Worm (Caenorhabditis elegans): Measurements from ENCODE around the gene K08D8.4.

The K08D8.4 gene

DNA sequence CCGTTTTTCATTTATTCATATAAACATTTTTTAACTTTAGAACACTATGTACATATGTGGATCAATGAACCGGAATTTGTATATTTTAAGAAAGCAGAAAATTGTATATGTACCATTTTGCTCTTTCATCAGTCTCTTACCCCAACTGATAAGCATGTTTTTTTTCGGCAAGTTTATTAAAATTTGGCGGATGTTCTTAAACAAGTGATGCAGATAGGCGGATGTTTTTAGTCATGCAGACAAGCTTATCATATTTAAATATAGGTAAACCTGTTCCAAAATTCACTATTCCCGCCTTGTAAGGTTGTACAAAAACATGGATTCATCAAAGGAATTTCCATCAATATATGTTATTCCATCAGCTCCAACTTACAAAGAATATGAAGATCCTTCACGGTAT lies 10.4 kb downstream of the K08D8.4 start, which contains the start of gene K08D8.9:
TSS of gene K08D8.9 (plus strand) at position 301 of the 400 bp plus-strand sequence.
- no peak for TF ChIP-seq unc-62 (GFP tag; optimal IDR thresholded peaks at IDR 0.05)
- no peak for TF ChIP-seq zip-8 (tag; optimal IDR thresholded peaks at IDR 0.05)

DNA sequence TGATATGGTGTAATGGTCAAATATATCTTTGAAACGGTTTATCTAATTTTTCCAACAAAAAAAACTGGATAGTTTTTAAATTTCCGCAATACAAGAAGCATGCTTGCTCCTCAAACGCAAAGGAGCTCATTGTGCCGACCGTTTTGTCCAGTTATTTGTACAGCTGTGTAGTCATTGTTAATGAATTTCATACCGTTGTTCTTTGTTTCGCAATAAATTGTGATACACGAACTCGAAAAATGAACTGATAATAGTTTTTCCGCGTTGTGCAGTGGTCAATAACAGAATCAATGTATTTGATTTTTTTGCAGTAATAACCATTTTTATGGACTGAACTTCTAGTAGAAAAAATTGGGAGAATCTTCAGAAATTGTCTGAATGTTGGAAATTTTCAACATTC lies 11.0 kb downstream of the K08D8.4 start:
- TF ChIP-seq M03D4.4 (tag; optimal IDR thresholded peaks at IDR 0.05) (no peak), unc-62 (GFP tag; optimal IDR thresholded peaks at IDR 0.05) (no peak), ceh-43 (GFP tag; optimal IDR thresholded peaks at IDR 0.05) (no peak), ceh-83 (GFP tag; optimal IDR thresholded peaks at IDR 0.05) (no peak)

DNA sequence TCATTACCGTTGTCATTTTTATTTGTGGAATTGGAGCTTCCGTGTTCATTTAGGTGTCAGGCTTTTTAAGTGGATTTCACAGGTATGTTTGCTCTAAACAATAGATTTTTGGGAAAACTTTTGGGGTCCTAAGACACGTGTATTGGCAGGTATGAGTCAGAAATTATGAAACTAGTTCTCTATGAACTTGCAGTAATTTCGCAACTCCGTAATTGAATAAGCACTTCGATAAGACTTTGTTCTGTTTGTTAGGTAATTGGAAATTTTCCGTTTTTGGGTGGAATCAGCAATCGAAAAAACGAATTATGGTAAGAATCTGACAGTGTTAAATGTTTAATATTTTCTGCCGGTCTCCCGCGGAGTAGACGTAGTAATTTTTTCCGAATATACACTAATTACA lies 12.7 kb downstream of the K08D8.4 start:
- TF ChIP-seq drap-1 (GFP tag; optimal IDR thresholded peaks at IDR 0.05) (no peak), elt-3 (tag; optimal IDR thresholded peaks at IDR 0.05) (no peak), mab-5 (tag; optimal IDR thresholded peaks at IDR 0.05) (no peak), lsy-2 (tag; optimal IDR thresholded peaks at IDR 0.05) (no peak), unc-39 (tag; optimal IDR thresholded peaks at IDR 0.05) (no peak), ztf-11 (tag; optimal IDR thresholded peaks at IDR 0.05) (no peak), snpc-4 (tag; optimal IDR thresholded peaks at IDR 0.05) (no peak)

DNA sequence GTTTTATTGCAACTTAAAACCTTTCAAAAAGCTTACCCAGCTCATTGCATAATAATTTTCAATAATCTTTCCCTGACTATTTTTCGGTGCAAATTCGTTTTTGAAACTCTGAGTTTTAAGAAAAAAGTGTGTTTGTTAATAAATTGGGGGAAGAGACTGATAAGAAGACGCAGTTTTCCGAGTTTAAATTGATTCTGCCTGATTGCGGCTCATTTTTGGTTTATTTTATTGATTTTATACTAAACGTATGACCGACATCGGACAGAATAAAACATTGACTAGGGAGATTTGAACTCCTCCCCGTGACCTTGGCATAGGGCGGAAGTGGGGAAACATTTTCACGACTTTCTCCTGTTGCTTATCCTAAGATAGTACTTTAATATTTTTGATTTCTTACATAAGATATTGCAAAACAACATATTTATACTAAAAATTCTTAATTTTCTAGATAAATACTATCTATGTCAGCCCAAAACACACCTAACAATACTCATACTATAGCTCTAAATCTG lies 13.4 kb downstream of the K08D8.4 start, which contains the start of gene K08D8.7:
TSS of gene K08D8.7 (plus strand) at position 462 of the 512 bp plus-strand sequence.
- TF ChIP-seq mab-5 (tag; optimal IDR thresholded peaks at IDR 0.05) = no peak
- no peak for TF ChIP-seq nhr-237 (tag; optimal IDR thresholded peaks at IDR 0.05)
- TF ChIP-seq lsy-2 (tag; optimal IDR thresholded peaks at IDR 0.05) = no peak
- TF ChIP-seq ztf-11 (tag; optimal IDR thresholded peaks at IDR 0.05) = no peak
- TF ChIP-seq mls-2 (tag; optimal IDR thresholded peaks at IDR 0.05) = no peak
- no peak for TF ChIP-seq bed-3 (GFP tag; optimal IDR thresholded peaks at IDR 0.05)
- TF ChIP-seq zip-8 (tag; optimal IDR thresholded peaks at IDR 0.05) = no peak
- no peak for TF ChIP-seq hlh-1 (tag; optimal IDR thresholded peaks at IDR 0.05)
- TF ChIP-seq lin-32 (GFP tag; optimal IDR thresholded peaks at IDR 0.05) = no peak
- TF ChIP-seq sem-2 (GFP tag; optimal IDR thresholded peaks at IDR 0.05) = no peak
- no peak for TF ChIP-seq ham-2 (GFP tag; optimal IDR thresholded peaks at IDR 0.05)

DNA sequence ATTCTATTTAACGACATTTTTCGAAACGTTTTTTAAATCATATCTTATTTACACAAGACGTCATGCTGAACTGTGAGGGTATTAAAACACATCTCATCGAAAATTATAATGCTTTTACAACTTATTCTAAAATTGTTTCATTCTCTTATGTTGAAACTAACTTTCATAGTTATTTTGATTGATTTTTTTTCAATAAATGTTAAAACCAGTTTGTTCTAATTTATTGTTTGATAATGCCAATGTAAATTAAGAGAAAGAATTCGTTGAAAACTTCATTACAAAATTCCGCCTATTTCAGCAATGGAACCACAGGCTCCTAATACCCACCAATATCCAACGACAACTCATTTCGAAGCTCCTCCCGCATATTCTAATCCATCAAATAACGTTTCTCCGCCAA lies 14.8 kb downstream of the K08D8.4 start, which contains the start of gene K08D8.11:
TSS of gene K08D8.11 (plus strand) at position 301 of the 400 bp plus-strand sequence.
- TF ChIP-seq lsy-2 (tag; optimal IDR thresholded peaks at IDR 0.05) (no peak), ceh-39 (tag; optimal IDR thresholded peaks at IDR 0.05) (no peak), cnd-1 (tag; optimal IDR thresholded peaks at IDR 0.05) (no peak), hlh-1 (tag; optimal IDR thresholded peaks at IDR 0.05) (no peak), sptf-1 (tag; optimal IDR thresholded peaks at IDR 0.05) (no peak), mls-2 (tag; optimal IDR thresholded peaks at IDR 0.05) (no peak)

DNA sequence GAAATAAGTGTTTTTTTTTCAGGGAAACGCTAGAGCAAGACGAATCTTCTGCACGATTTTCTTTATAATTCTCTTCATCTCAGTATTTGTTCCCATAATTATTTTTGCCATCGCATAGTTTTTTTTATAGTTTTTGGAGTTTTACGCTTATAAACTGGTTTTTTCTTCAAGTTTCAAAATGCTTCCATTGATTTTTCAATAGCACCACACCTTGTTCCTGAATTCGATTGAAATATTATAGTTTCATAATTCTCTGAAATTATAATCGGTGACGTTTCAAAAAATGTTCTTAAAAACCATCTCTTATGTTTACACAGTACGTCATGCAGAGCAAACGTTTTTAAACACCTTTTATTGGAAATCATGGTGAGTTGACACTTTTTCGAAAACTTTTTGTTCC lies 16.6 kb downstream of the K08D8.4 start, which contains the start of gene K08D8.12:
TSS of gene K08D8.12 (plus strand) at position 301 of the 400 bp plus-strand sequence.
- TF ChIP-seq sem-2 (GFP tag; optimal IDR thresholded peaks at IDR 0.05) (no peak), elt-3 (tag; optimal IDR thresholded peaks at IDR 0.05) (no peak), ceh-39 (tag; optimal IDR thresholded peaks at IDR 0.05) (no peak), pha-4 (tag; optimal IDR thresholded peaks at IDR 0.05) (no peak), drap-1 (GFP tag; optimal IDR thresholded peaks at IDR 0.05) (no peak), ceh-83 (GFP tag; optimal IDR thresholded peaks at IDR 0.05) (no peak), lin-13 (tag; optimal IDR thresholded peaks at IDR 0.05) (no peak), nhr-237 (tag; optimal IDR thresholded peaks at IDR 0.05) (no peak), lin-32 (GFP tag; optimal IDR thresholded peaks at IDR 0.05) (no peak), hlh-1 (tag; optimal IDR thresholded peaks at IDR 0.05) (no peak), flh-1 (GFP tag; optimal IDR thresholded peaks at IDR 0.05) (no peak), zip-8 (tag; optimal IDR thresholded peaks at IDR 0.05) (no peak)

DNA sequence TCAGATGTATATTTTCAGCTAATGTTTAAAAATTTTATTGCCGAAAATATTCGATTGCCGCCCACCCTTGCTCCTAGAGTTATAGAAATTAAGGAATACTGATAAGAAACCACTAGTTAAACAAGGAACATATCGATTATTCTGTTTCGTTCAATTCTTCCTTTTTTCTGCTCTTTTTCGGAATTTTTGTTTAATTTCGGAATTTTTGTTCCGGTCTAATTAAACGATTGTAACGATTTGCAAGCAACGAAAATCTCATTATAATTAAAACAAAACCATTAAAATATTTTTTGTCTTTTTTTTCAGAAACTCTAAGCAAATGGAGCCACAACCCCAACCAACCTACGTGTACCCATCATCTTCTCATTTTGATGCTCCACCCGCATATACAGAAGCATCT lies 17.6 kb downstream of the K08D8.4 start, which contains the start of gene K08D8.1:
TSS of gene K08D8.1 (plus strand) at position 301 of the 400 bp plus-strand sequence.
- TF ChIP-seq lin-13 (tag; optimal IDR thresholded peaks at IDR 0.05) = no peak
- no peak for TF ChIP-seq ham-2 (GFP tag; optimal IDR thresholded peaks at IDR 0.05)
- TF ChIP-seq lsy-2 (tag; optimal IDR thresholded peaks at IDR 0.05) = no peak

DNA sequence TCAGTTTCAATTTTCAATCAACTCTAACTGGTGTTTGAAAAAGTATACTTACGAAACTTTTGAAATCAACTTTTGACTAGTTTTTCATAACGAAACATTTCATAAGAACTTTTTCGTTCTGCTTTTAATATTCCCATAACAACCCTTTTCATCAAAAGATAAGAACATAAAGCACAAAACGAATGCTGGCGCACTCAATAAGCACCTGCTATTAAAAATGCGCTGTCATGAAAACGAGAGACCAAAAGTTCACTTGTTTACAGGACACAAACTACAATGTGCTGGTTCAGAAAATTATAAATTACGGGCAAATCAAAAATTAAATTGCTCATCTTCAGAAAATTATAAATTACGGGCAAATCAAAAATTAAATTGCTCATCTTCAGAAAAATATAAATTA lies 18.7 kb downstream of the K08D8.4 start:
- TF ChIP-seq bed-3 (GFP tag; optimal IDR thresholded peaks at IDR 0.05) (no peak), blmp-1 (tag; optimal IDR thresholded peaks at IDR 0.05) (no peak), drap-1 (GFP tag; optimal IDR thresholded peaks at IDR 0.05) (no peak), ceh-83 (GFP tag; optimal IDR thresholded peaks at IDR 0.05) (no peak), flh-1 (GFP tag; optimal IDR thresholded peaks at IDR 0.05) (no peak), zip-8 (tag; optimal IDR thresholded peaks at IDR 0.05) (no peak), ceh-39 (tag; optimal IDR thresholded peaks at IDR 0.05) (no peak), cnd-1 (tag; optimal IDR thresholded peaks at IDR 0.05) (no peak), nhr-28 (tag; optimal IDR thresholded peaks at IDR 0.05) (no peak), unc-39 (tag; optimal IDR thresholded peaks at IDR 0.05) (no peak), nhr-12 (tag; optimal IDR thresholded peaks at IDR 0.05) (no peak), nhr-2 (tag; optimal IDR thresholded peaks at IDR 0.05) (no peak), elt-3 (tag; optimal IDR thresholded peaks at IDR 0.05) (no peak), sem-2 (GFP tag; optimal IDR thresholded peaks at IDR 0.05) (no peak), mep-1 (tag; optimal IDR thresholded peaks at IDR 0.05) (no peak)

Data from whole organism, mixed stage, embryonic.